Worm (Caenorhabditis elegans) whole organism, L4 larva: ENCODE data around the gene cyp-14A1.
A peak's percentile ranks its signal among the peaks of the same experiment; 100 is the strongest.

ENCODE experiments used
- F26F4.8 ChIP-seq: fragments of 200-800 bp; sonication (Bioruptor generic); conservative IDR thresholded peaks from 2 replicates; pipeline ENCODE4 v1.3.6; 2022; ENCODE audit warnings: missing genetic modification characterization, missing compliant biosample characterization
- F44E2.7 ChIP-seq: fragments of 200-800 bp; sonication (Bioruptor generic); IDR thresholded peaks from 2 replicates; pipeline ENCODE4 v2.1.2; 2022; ENCODE audit warnings: missing genetic modification characterization, missing compliant biosample characterization
- F49E8.2 ChIP-seq: sonication (generic microtip); optimal IDR thresholded peaks from 2 replicates; lab custom pipeline; 2016; ENCODE audit warnings: missing compliant biosample characterization, mild to moderate bottlenecking, missing genetic modification characterization, borderline replicate concordance
- R02D3.7 ChIP-seq: fragments of 150-350 bp; sonication (generic microtip); optimal IDR thresholded peaks from 3 replicates; lab custom pipeline; 2014; ENCODE audit warnings: missing biosample characterization, missing genetic modification characterization
- T26A8.4 ChIP-seq: fragments of 200-800 bp; sonication (Bioruptor generic); IDR thresholded peaks from 2 replicates; pipeline ENCODE4 v1.3.6; 2022; ENCODE audit warnings: missing genetic modification characterization, missing compliant biosample characterization
- Y75B8A.6 ChIP-seq: fragments of 200-800 bp; sonication (Bioruptor generic); IDR thresholded peaks from 2 replicates; pipeline ENCODE4 v1.3.6; 2022; ENCODE audit warnings: missing genetic modification reagents, missing genetic modification characterization, missing compliant biosample characterization
- ZK337.2 ChIP-seq: fragments of 200-800 bp; sonication (Bioruptor generic); IDR thresholded peaks from 2 replicates; pipeline ENCODE4 v1.3.6; 2022; ENCODE audit warnings: missing genetic modification reagents, missing genetic modification characterization, missing compliant biosample characterization
- ZK546.5 ChIP-seq, 2 experiments: sonication (generic microtip); optimal IDR thresholded peaks; 2 replicates each; lab custom pipeline; 2017; ENCODE audit warnings: missing biosample characterization in 2 of 2, missing genetic modification characterization in 2 of 2
- aha-1 ChIP-seq: fragments of 150-350 bp; peaks from one replicate; lab custom pipeline; 2014; ENCODE audit warnings: missing biosample characterization, missing genetic modification characterization
- ama-1 ChIP-seq: fragments of 150-350 bp; optimal IDR thresholded peaks from 2 replicates; lab custom pipeline; 2014; ENCODE audit warnings: inconsistent platforms, mixed read lengths
- attf-4 ChIP-seq: sonication (generic microtip); optimal IDR thresholded peaks from 3 replicates; lab custom pipeline; 2017; ENCODE audit warnings: missing biosample characterization, missing genetic modification characterization
- ceh-28 ChIP-seq: fragments of 150-350 bp; optimal IDR thresholded peaks from 2 replicates; lab custom pipeline; 2014; ENCODE audit warnings: missing biosample characterization, missing genetic modification reagents, missing genetic modification characterization
- ceh-44 ChIP-seq: fragments of 200-800 bp; sonication (Bioruptor generic); IDR thresholded peaks from 2 replicates; pipeline ENCODE4 v1.3.6; 2022; ENCODE audit warnings: missing genetic modification reagents, missing genetic modification characterization, missing compliant biosample characterization
- ceh-62 ChIP-seq: sonication (generic microtip); optimal IDR thresholded peaks from 2 replicates; lab custom pipeline; 2017; ENCODE audit warnings: missing biosample characterization, missing genetic modification characterization
- ces-1 ChIP-seq: fragments of 150-350 bp; sonication (generic microtip); optimal IDR thresholded peaks from 4 replicates; lab custom pipeline; 2014; ENCODE audit warnings: missing biosample characterization, missing genetic modification reagents, missing genetic modification characterization
- cey-2 ChIP-seq: sonication (generic microtip); optimal IDR thresholded peaks from 3 replicates; lab custom pipeline; 2017; ENCODE audit warnings: missing genetic modification characterization, mild to moderate bottlenecking, missing compliant biosample characterization, antibody characterized with exemption, borderline replicate concordance; ENCODE audit not compliant: insufficient read depth
- ctbp-1 ChIP-seq: fragments of 200-800 bp; sonication (Bioruptor generic); IDR thresholded peaks from 2 replicates; pipeline ENCODE4 v1.3.6; 2022; ENCODE audit warnings: missing genetic modification reagents, missing genetic modification characterization, missing compliant biosample characterization
- daf-8 ChIP-seq: fragments of 200-800 bp; sonication (Bioruptor generic); IDR thresholded peaks from 2 replicates; pipeline ENCODE4 v1.3.6; 2022; ENCODE audit warnings: missing genetic modification characterization, missing compliant biosample characterization
- dmd-9 ChIP-seq: fragments of 200-800 bp; sonication (Bioruptor generic); IDR thresholded peaks from 2 replicates; pipeline ENCODE4 v1.3.6; 2022; ENCODE audit warnings: missing genetic modification reagents, missing genetic modification characterization, missing compliant biosample characterization
- dve-1 ChIP-seq: sonication (generic microtip); optimal IDR thresholded peaks from 2 replicates; lab custom pipeline; 2017; ENCODE audit warnings: antibody characterized with exemption, mild to moderate bottlenecking, missing genetic modification characterization, missing compliant biosample characterization; ENCODE audit not compliant: insufficient read depth
- egl-43 ChIP-seq: fragments of 200-800 bp; sonication (Bioruptor generic); IDR thresholded peaks from 2 replicates; pipeline ENCODE4 v1.3.6; 2022; ENCODE audit warnings: missing genetic modification reagents, missing genetic modification characterization, missing compliant biosample characterization
- fkh-10 ChIP-seq: fragments of 150-350 bp; optimal IDR thresholded peaks from 2 replicates; lab custom pipeline; 2014; ENCODE audit warnings: missing biosample characterization, missing genetic modification reagents, missing genetic modification characterization
- fos-1 ChIP-seq: fragments of 150-350 bp; optimal IDR thresholded peaks from 2 replicates; lab custom pipeline; 2014; ENCODE audit warnings: missing biosample characterization, missing genetic modification characterization
- gei-8 ChIP-seq: fragments of 200-800 bp; sonication (Bioruptor generic); optimal IDR thresholded peaks from 2 replicates; lab custom pipeline; 2018; ENCODE audit warnings: mild to moderate bottlenecking, missing genetic modification characterization, missing compliant biosample characterization
- hlh-30 ChIP-seq: sonication (generic microtip); optimal IDR thresholded peaks from 2 replicates; lab custom pipeline; 2017; ENCODE audit warnings: antibody characterized with exemption, mild to moderate bottlenecking, missing genetic modification characterization, missing compliant biosample characterization; ENCODE audit not compliant: insufficient read depth
- hmg-1.1 ChIP-seq: fragments of 200-800 bp; sonication (Bioruptor generic); IDR thresholded peaks from 2 replicates; pipeline ENCODE4 v1.3.6; 2022; ENCODE audit warnings: missing genetic modification reagents, missing genetic modification characterization, missing compliant biosample characterization
- lin-13 ChIP-seq: fragments of 150-350 bp; optimal IDR thresholded peaks from 2 replicates; lab custom pipeline; 2014; ENCODE audit warnings: missing biosample characterization, missing genetic modification reagents, missing genetic modification characterization
- lin-15B ChIP-seq: fragments of 150-350 bp; sonication (generic microtip); optimal IDR thresholded peaks from 3 replicates; lab custom pipeline; 2014; ENCODE audit warnings: missing biosample characterization, missing genetic modification characterization
- lin-29 ChIP-seq: fragments of 200-800 bp; sonication (Bioruptor generic); IDR thresholded peaks from 2 replicates; pipeline ENCODE4 v1.3.6; 2022; ENCODE audit warnings: missing genetic modification reagents, missing genetic modification characterization, missing compliant biosample characterization
- lin-39 ChIP-seq: fragments of 150-350 bp; optimal IDR thresholded peaks from 2 replicates; lab custom pipeline; 2014; ENCODE audit warnings: missing biosample characterization, missing genetic modification reagents, missing genetic modification characterization
- lir-3 ChIP-seq: sonication (generic microtip); optimal IDR thresholded peaks from 2 replicates; lab custom pipeline; 2016; ENCODE audit warnings: mild to moderate bottlenecking, missing genetic modification characterization, missing compliant biosample characterization
- lsy-2 ChIP-seq, 2 experiments: fragments of 150-350 bp in 1 of 2; sonication (generic microtip) in 1 of 2; optimal IDR thresholded peaks; 2 replicates each; lab custom pipeline; 2014 to 2017; ENCODE audit warnings: missing biosample characterization in 2 of 2, missing genetic modification characterization in 2 of 2
- madf-9 ChIP-seq: fragments of 200-800 bp; sonication (Bioruptor generic); conservative IDR thresholded peaks from 2 replicates; pipeline ENCODE4 v1.3.6; 2022; ENCODE audit warnings: missing genetic modification reagents, missing genetic modification characterization, missing compliant biosample characterization
- mep-1 ChIP-seq: fragments of 150-350 bp; sonication (generic microtip); optimal IDR thresholded peaks from 3 replicates; lab custom pipeline; 2014; ENCODE audit warnings: missing biosample characterization, missing genetic modification characterization
- mxl-3 ChIP-seq: fragments of 200-800 bp; sonication (Bioruptor generic); optimal IDR thresholded peaks from 2 replicates; lab custom pipeline; 2018; ENCODE audit warnings: mild to moderate bottlenecking, missing genetic modification characterization, missing compliant biosample characterization
- nhr-10 ChIP-seq: fragments of 150-350 bp; optimal IDR thresholded peaks from 2 replicates; lab custom pipeline; 2014; ENCODE audit warnings: missing biosample characterization, missing genetic modification characterization
- nhr-11 ChIP-seq: fragments of 150-350 bp; optimal IDR thresholded peaks from 2 replicates; lab custom pipeline; 2014; ENCODE audit warnings: missing biosample characterization, missing genetic modification characterization
- nhr-111 ChIP-seq: fragments of 200-800 bp; sonication (Bioruptor generic); optimal IDR thresholded peaks from 2 replicates; lab custom pipeline; 2018; ENCODE audit warnings: mild to moderate bottlenecking, missing genetic modification characterization, missing compliant biosample characterization
- nhr-25 ChIP-seq: sonication (generic microtip); optimal IDR thresholded peaks from 2 replicates; lab custom pipeline; 2017; ENCODE audit warnings: missing genetic modification characterization, mild to moderate bottlenecking, missing compliant biosample characterization, antibody characterized with exemption, moderate library complexity, borderline replicate concordance; ENCODE audit not compliant: insufficient read depth
- nhr-41 ChIP-seq: fragments of 200-800 bp; sonication (Bioruptor generic); IDR thresholded peaks from 2 replicates; pipeline ENCODE4 v1.3.6; 2022; ENCODE audit warnings: missing genetic modification reagents, missing genetic modification characterization, missing compliant biosample characterization
- nhr-76 ChIP-seq: fragments of 150-350 bp; optimal IDR thresholded peaks from 2 replicates; lab custom pipeline; 2014; ENCODE audit warnings: missing biosample characterization, missing genetic modification characterization
- nhr-77 ChIP-seq: fragments of 150-350 bp; optimal IDR thresholded peaks from 2 replicates; lab custom pipeline; 2014; ENCODE audit warnings: missing biosample characterization, missing genetic modification characterization
- php-3 ChIP-seq: fragments of 200-800 bp; sonication (Bioruptor generic); IDR thresholded peaks from 2 replicates; pipeline ENCODE4 v1.3.6; 2022; ENCODE audit warnings: missing genetic modification reagents, missing genetic modification characterization, missing compliant biosample characterization
- saeg-2 ChIP-seq: fragments of 200-800 bp; sonication (Bioruptor generic); IDR thresholded peaks from 2 replicates; pipeline ENCODE4 v1.3.6; 2022; ENCODE audit warnings: missing genetic modification reagents, missing genetic modification characterization, missing compliant biosample characterization
- skn-1 ChIP-seq: fragments of 150-350 bp; optimal IDR thresholded peaks from 2 replicates; lab custom pipeline; 2014; ENCODE audit warnings: missing biosample characterization, missing genetic modification characterization
- snpc-4 ChIP-seq: fragments of 150-350 bp; optimal IDR thresholded peaks from 2 replicates; lab custom pipeline; 2014; ENCODE audit warnings: missing biosample characterization, missing genetic modification characterization
- tag-97 ChIP-seq: fragments of 200-800 bp; sonication (Bioruptor generic); IDR thresholded peaks from 2 replicates; pipeline ENCODE4 v1.3.6; 2022; ENCODE audit warnings: missing genetic modification characterization, missing compliant biosample characterization
- tra-1 ChIP-seq: fragments of 200-800 bp; sonication (Bioruptor generic); IDR thresholded peaks from 2 replicates; pipeline ENCODE4 v1.3.6; 2022; ENCODE audit warnings: missing genetic modification reagents, missing genetic modification characterization, missing compliant biosample characterization
- unc-130 ChIP-seq: sonication (generic microtip); optimal IDR thresholded peaks from 2 replicates; lab custom pipeline; 2016; ENCODE audit warnings: missing genetic modification reagents, missing genetic modification characterization, missing compliant biosample characterization
- unc-39 ChIP-seq: sonication (generic microtip); optimal IDR thresholded peaks from 2 replicates; lab custom pipeline; 2017; ENCODE audit warnings: missing biosample characterization, missing genetic modification characterization
- vab-7 ChIP-seq: fragments of 200-800 bp; sonication (Bioruptor generic); IDR thresholded peaks from 2 replicates; pipeline ENCODE4 v1.3.6; 2022; ENCODE audit warnings: missing genetic modification reagents, missing genetic modification characterization, missing compliant biosample characterization
- zfp-3 ChIP-seq: fragments of 200-800 bp; sonication (Bioruptor generic); conservative IDR thresholded peaks from 2 replicates; pipeline ENCODE4 v1.3.6; 2022; ENCODE audit warnings: missing genetic modification reagents, missing genetic modification characterization, missing compliant biosample characterization
- zip-11 ChIP-seq: fragments of 200-800 bp; sonication (Bioruptor generic); IDR thresholded peaks from 2 replicates; pipeline ENCODE4 v1.3.6; 2022; ENCODE audit warnings: missing genetic modification characterization, missing compliant biosample characterization

cyp-14A1 gene

DNA sequence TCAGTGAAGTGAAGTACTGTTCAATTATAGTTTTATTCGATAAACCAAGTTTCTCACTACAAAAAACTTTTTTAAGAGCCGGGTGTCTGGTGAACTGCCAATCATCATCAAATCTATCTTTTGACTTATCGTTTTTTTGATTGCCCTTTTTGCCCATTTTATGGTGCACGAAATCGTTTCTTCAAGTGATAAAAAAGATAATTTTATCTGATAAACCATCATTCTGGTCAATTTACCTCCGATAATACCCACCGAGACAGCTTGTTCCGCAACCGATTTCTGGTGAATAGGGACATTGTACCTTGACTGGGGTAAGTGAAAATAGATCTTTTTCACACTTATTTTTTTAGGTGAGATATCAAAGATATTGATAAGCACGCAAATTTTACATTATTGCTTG, 9.6 kb downstream of the cyp-14A1 start, which contains the start of gene K08H2.10 (continued):
- no peak for TF ChIP-seq lir-3
- peak; percentile 100 for TF ChIP-seq php-3 (GFP tag; lab: Robert Waterston, UW)
- TF ChIP-seq F26F4.8 (GFP tag; lab: Robert Waterston, UW): no peak
- TF ChIP-seq R02D3.7: no peak
- no peak for TF ChIP-seq F44E2.7 (GFP tag; lab: Robert Waterston, UW)
- TF ChIP-seq aha-1: no peak
- TF ChIP-seq ces-1 (GFP tag; lab: Kevin White, UChicago): no peak
- TF ChIP-seq nhr-11 (tag; lab: Kevin White, UChicago): no peak
- TF ChIP-seq mxl-3 (GFP tag; lab: Kevin White, UChicago): no peak
- no peak for TF ChIP-seq nhr-111 (GFP tag; lab: Kevin White, UChicago)
- no peak for TF ChIP-seq unc-130 (GFP tag; lab: Kevin White, UChicago)
- no peak for TF ChIP-seq fos-1 (tag; lab: Kevin White, UChicago)
- TF ChIP-seq T26A8.4 (GFP tag; lab: Robert Waterston, UW): no peak
- TF ChIP-seq madf-9 (GFP tag; lab: Robert Waterston, UW): no peak
- TF ChIP-seq Y75B8A.6 (GFP tag; lab: Robert Waterston, UW): no peak
- 0 out of 2 replicates have a peak, but pooled peaks have one; percentile 16 for TF ChIP-seq hmg-1.1 (GFP tag; lab: Robert Waterston, UW)
- TF ChIP-seq F49E8.2 (tag; lab: Kevin White, UChicago): no peak
- no peak for TF ChIP-seq nhr-76 (tag; lab: Kevin White, UChicago)
- no peak for TF ChIP-seq ZK546.5 (tag; optimal IDR thresholded peaks at IDR 0.05; lab: Kevin White, UChicago)
- no peak for TF ChIP-seq lin-29
- no peak for TF ChIP-seq hlh-30
- no peak for TF ChIP-seq zip-11 (GFP tag; lab: Robert Waterston, UW)
- no peak for TF ChIP-seq cey-2 (tag; lab: Kevin White, UChicago)
- TF ChIP-seq snpc-4 (tag; lab: Kevin White, UChicago): no peak
- no peak for TF ChIP-seq nhr-10
- no peak for TF ChIP-seq ama-1
- TF ChIP-seq nhr-25 (tag; lab: Kevin White, UChicago): no peak
- TF ChIP-seq tag-97 (GFP tag; lab: Robert Waterston, UW): no peak
- TF ChIP-seq vab-7 (GFP tag; lab: Robert Waterston, UW): no peak
- no peak for TF ChIP-seq saeg-2
- TF ChIP-seq gei-8 (GFP tag; lab: Kevin White, UChicago): no peak
- peak; percentile 35 for TF ChIP-seq nhr-77 (tag; lab: Kevin White, UChicago)
- no peak for TF ChIP-seq egl-43
- no peak for TF ChIP-seq ZK337.2 (GFP tag; lab: Robert Waterston, UW)
- no peak for TF ChIP-seq attf-4 (tag; lab: Kevin White, UChicago)
- peak; percentile 55 for TF ChIP-seq dve-1 (tag; lab: Kevin White, UChicago)
- TF ChIP-seq ceh-44: no peak
- TF ChIP-seq ceh-62: no peak
- TF ChIP-seq lsy-2 (tag; optimal IDR thresholded peaks at IDR 0.05; lab: Kevin White, UChicago): no peak
- no peak for TF ChIP-seq ctbp-1 (GFP tag; lab: Robert Waterston, UW)
- TF ChIP-seq lin-13 (GFP tag; lab: Kevin White, UChicago): no peak
- no peak for TF ChIP-seq lin-39 (tag; lab: Kevin White, UChicago)
- no peak for TF ChIP-seq lin-15B (tag; lab: Kevin White, UChicago)
- TF ChIP-seq ceh-28 (tag; lab: Kevin White, UChicago): no peak
- TF ChIP-seq zfp-3 (GFP tag; lab: Robert Waterston, UW): no peak
- no peak for TF ChIP-seq mep-1 (tag; lab: Kevin White, UChicago)
- TF ChIP-seq fkh-10 (GFP tag; lab: Kevin White, UChicago): no peak
- peak; percentile 44; the same call in 1 of the 2 replicates for TF ChIP-seq nhr-41
- TF ChIP-seq skn-1: no peak
- TF ChIP-seq daf-8 (GFP tag; lab: Robert Waterston, UW): no peak
- TF ChIP-seq tra-1 (GFP tag; lab: Robert Waterston, UW): peak; percentile 98
- no peak for TF ChIP-seq unc-39 (tag; lab: Kevin White, UChicago)
- no peak for TF ChIP-seq dmd-9 (GFP tag; lab: Robert Waterston, UW)
